Worm (Caenorhabditis elegans): ENCODE results near the gene Y116A8A.2.

ce11 chrIV:16775455-16775854 is 38.3 kb downstream of the Y116A8A.2 start, which contains the start of gene Y43D4A.5:
- TF ChIP-seq nhr-20 (tag; optimal IDR thresholded peaks at IDR 0.05) (no peak), nhr-12 (tag; optimal IDR thresholded peaks at IDR 0.05) (no peak), lin-15B (tag; optimal IDR thresholded peaks at IDR 0.05) (no peak), snpc-4 (tag; optimal IDR thresholded peaks at IDR 0.05) (no peak), ceh-82 (tag; optimal IDR thresholded peaks at IDR 0.05) (no peak), lsy-2 (tag; optimal IDR thresholded peaks at IDR 0.05) (no peak), ces-1 (GFP tag; optimal IDR thresholded peaks at IDR 0.05) (no peak), nhr-76 (tag; optimal IDR thresholded peaks at IDR 0.05) (no peak), ceh-63 (GFP tag; optimal IDR thresholded peaks at IDR 0.05) (no peak)

All from whole organism, L1 larva.